Worm (Caenorhabditis elegans): ENCODE data around the gene ZK1290.14.

DNA sequence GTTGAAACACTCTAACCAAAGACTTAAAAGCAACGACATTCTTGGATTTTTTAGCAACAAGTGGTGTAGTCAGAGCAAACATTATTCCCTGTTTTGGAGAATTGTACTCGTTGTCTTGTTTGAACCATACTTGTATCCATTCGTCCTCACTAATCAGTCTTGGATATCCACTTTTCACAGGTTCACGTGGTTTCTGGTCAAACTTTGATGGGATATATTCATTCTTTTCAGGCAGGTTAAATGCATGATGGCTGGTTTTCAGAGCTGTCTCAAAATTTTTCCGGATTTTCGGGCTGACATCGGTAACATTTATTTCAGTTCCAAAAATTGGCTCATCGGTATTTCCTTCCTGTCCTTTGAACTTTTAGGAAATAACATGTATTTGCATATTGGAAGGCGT, 34.0 kb downstream of the ZK1290.14 start:
- TF ChIP-seq nhr-25 (tag; optimal IDR thresholded peaks at IDR 0.05): no peak
- TF ChIP-seq daf-12 (tag; optimal IDR thresholded peaks at IDR 0.05): no peak
- no peak for TF ChIP-seq nhr-28 (tag; optimal IDR thresholded peaks at IDR 0.05)
- no peak for TF ChIP-seq fos-1 (tag; optimal IDR thresholded peaks at IDR 0.05)
- TF ChIP-seq sea-2 (GFP tag; optimal IDR thresholded peaks at IDR 0.05): no peak
- no peak for TF ChIP-seq elt-1 (tag; optimal IDR thresholded peaks at IDR 0.05)
- no peak for TF ChIP-seq nhr-43 (tag; optimal IDR thresholded peaks at IDR 0.05; ENCODE audit: poor library complexity, severe bottlenecking)
- TF ChIP-seq nfya-1 (tag; optimal IDR thresholded peaks at IDR 0.05; ENCODE audit: insufficient read depth): no peak
- TF ChIP-seq ZK546.5 (tag; optimal IDR thresholded peaks at IDR 0.05): no peak
- TF ChIP-seq R02D3.7 (tag; optimal IDR thresholded peaks at IDR 0.05): no peak
- TF ChIP-seq ama-1 (optimal IDR thresholded peaks at IDR 0.05): no peak
- TF ChIP-seq lin-39 (tag; optimal IDR thresholded peaks at IDR 0.05): no peak
- no peak for TF ChIP-seq skn-1 (tag; optimal IDR thresholded peaks at IDR 0.05)
- TF ChIP-seq nhr-67 (tag; optimal IDR thresholded peaks at IDR 0.05): no peak

All from whole organism, L3 larva.